Worm (Caenorhabditis elegans): ENCODE measurements around the gene T02B11.4.
"Not testable (repeated sequence)": the region's sequence is repeated elsewhere in the genome, so short reads cannot be mapped to it uniquely, and the experiment has no call there.

Gene T02B11.4

ce11 chrV:890835-891234 is 19.9 kb upstream of the T02B11.4 start, which contains the start of gene srlf-22:
Gene srlf-22, plus strand, starts transcription at chrV:891135.
- TF ChIP-seq nhr-90 (tag; optimal IDR thresholded peaks at IDR 0.05); attf-5 (GFP tag; optimal IDR thresholded peaks at IDR 0.05); ztf-6 (GFP tag; IDR thresholded peaks at IDR 0.05): not testable (repeated sequence)

- TF ChIP-seq snpc-1.3 (tag; optimal IDR thresholded peaks at IDR 0.05; ENCODE audit: insufficient read depth): no peak
- no peak for TF ChIP-seq attf-5 (GFP tag; optimal IDR thresholded peaks at IDR 0.05)
- TF ChIP-seq dpff-1 (tag; optimal IDR thresholded peaks at IDR 0.05): no peak
- TF ChIP-seq madf-6 (GFP tag; IDR thresholded peaks at IDR 0.05): no peak
- TF ChIP-seq zfh-2 (GFP tag; conservative IDR thresholded peaks at IDR 0.05): no peak
- TF ChIP-seq K11D2.4 (GFP tag; IDR thresholded peaks at IDR 0.05): no peak
- no peak for TF ChIP-seq rpc-1 (optimal IDR thresholded peaks at IDR 0.05)
- TF ChIP-seq rpc-1 (tag; optimal IDR thresholded peaks at IDR 0.05): no peak
- TF ChIP-seq ceh-91 (GFP tag; IDR thresholded peaks at IDR 0.05): no peak
- TF ChIP-seq nfyb-1 (GFP tag; IDR thresholded peaks at IDR 0.05): no peak
- TF ChIP-seq ztf-3 (GFP tag; optimal IDR thresholded peaks at IDR 0.05): no peak
- TF ChIP-seq somi-1 (GFP tag; optimal IDR thresholded peaks at IDR 0.05): no peak
- TF ChIP-seq ceh-40 (GFP tag; IDR thresholded peaks at IDR 0.05): no peak
- no peak for TF ChIP-seq cebp-2 (GFP tag; IDR thresholded peaks at IDR 0.05)
- no peak for TF ChIP-seq hsf-1 (GFP tag; IDR thresholded peaks at IDR 0.05)
Measured at ce11 chrV:890423-890822, 19.5 kb upstream of the T02B11.4 start, which contains the start of gene srlf-21. Gene srlf-21, minus strand, starts transcription at chrV:890523.

ce11 chrV:889216-889615 is 18.3 kb upstream of the T02B11.4 start, which contains the start of gene T02B11.6:
Gene T02B11.6, minus strand, starts transcription at chrV:889316.
- TF ChIP-seq dpff-1 (tag; optimal IDR thresholded peaks at IDR 0.05): no peak
- no peak for TF ChIP-seq nhr-120 (GFP tag; IDR thresholded peaks at IDR 0.05)
- TF ChIP-seq madf-6 (GFP tag; IDR thresholded peaks at IDR 0.05): no peak
- TF ChIP-seq nfya-1 (tag; optimal IDR thresholded peaks at IDR 0.05; ENCODE audit: borderline replicate concordance, insufficient read depth): no peak

ce11 chrV:884324-884723 is 13.4 kb upstream of the T02B11.4 start, which contains the start of gene srj-38:
Gene srj-38, minus strand, starts transcription at chrV:884424.
- TF ChIP-seq nfya-2 (GFP tag; IDR thresholded peaks at IDR 0.05) (no peak), hsf-1 (GFP tag; IDR thresholded peaks at IDR 0.05) (no peak), egl-18 (GFP tag; IDR thresholded peaks at IDR 0.05) (no peak), ama-1 (optimal IDR thresholded peaks at IDR 0.05) (no peak), ama-1 (GFP tag; optimal IDR thresholded peaks at IDR 0.05) (no peak), B0035.1 (tag; optimal IDR thresholded peaks at IDR 0.05) (no peak), F57A8.1 (GFP tag; optimal IDR thresholded peaks at IDR 0.05) (no peak), lag-1 (GFP tag; IDR thresholded peaks at IDR 0.05) (no peak), madf-6 (GFP tag; IDR thresholded peaks at IDR 0.05) (no peak), lin-35 (GFP tag; optimal IDR thresholded peaks at IDR 0.05) (no peak), ZK185.1 (tag; optimal IDR thresholded peaks at IDR 0.05; ENCODE audit: poor library complexity, severe bottlenecking) (no peak), Y53G8AR.9 (GFP tag; conservative IDR thresholded peaks at IDR 0.05) (no peak), F39B2.1 (GFP tag; IDR thresholded peaks at IDR 0.05) (no peak), B0336.3 (GFP tag; IDR thresholded peaks at IDR 0.05) (no peak), ceh-58 (GFP tag; IDR thresholded peaks at IDR 0.05) (no peak), repo-1 (tag; optimal IDR thresholded peaks at IDR 0.05) (no peak), F37B4.10 (GFP tag; IDR thresholded peaks at IDR 0.05) (no peak), dpff-1 (tag; optimal IDR thresholded peaks at IDR 0.05) (no peak)
